Worm (Caenorhabditis elegans) whole organism, dauer: ENCODE measurements around the gene C34E10.9.

Experiments
- unc-62 ChIP-seq: sonication (generic microtip); optimal IDR thresholded peaks from 2 replicates; lab custom pipeline; 2017; ENCODE audit warnings: missing biosample characterization, missing genetic modification reagents, missing genetic modification characterization

The C34E10.9 gene

DNA sequence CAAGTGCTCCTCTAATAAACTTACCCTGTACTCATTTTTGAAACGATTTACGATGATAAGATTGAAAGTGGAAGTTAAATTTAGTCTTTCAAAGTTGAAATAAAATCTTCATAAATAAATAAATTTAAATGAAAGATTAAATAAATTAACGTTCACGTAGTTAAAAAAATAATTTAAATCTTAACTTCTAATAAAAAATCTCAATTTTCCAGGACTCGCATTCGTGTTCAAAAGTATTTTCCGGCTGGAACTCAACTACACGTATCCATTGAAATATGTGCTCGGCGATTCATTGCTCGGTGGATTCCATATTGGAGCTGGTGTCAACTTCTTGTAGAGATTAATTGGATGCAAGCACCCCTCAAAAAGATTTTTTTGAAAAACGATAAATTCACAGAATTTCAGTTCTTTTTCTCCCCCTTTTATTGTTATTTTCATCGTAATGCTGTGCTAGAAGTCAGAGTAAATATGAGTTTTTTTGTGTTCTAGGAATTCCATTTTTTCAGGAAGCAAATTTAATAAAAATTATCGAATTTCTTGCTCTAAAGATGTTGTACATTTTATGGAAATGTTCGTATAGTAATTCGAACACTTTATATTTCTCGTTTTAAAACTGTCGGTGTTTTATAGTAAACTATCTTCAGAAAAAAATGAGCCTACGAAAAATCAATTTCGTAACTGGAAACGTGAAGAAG is at the start of gene C34E10.9, which contains the start of gene hap-1:
C34E10.9 (minus strand) TSS at position 101 of the 695 bp plus-strand sequence.
hap-1 (plus strand) TSS at position 645 of the 695 bp plus-strand sequence.
- no peak for TF ChIP-seq unc-62 (GFP tag; lab: Kevin White, UChicago)

ce11 chrIII:5310940-5311339 is 47.7 kb upstream of the C34E10.9 start, which contains the start of gene pqe-1:
Gene pqe-1, plus strand, starts transcription at chrIII:5311240.
- TF ChIP-seq unc-62 (GFP tag; lab: Kevin White, UChicago): no peak

DNA sequence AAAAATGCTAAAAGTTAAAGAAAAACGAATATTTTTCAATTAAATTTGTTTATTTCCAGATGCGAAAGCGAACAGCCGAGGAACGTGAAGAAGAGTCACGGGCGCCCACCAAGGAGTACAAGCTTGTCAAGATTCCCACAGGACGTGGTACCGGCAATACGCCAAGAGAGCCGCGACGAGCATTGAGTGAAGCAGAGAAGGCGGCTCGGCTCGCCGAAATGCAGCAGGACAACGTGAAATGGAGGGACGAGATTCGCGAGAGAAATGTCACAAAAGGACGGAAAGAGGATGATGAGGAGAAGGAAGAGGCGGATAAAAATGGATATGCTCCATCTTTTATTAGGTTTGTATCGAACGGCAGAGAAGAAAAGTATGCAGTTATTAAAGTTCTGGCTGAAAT is 47.2 kb upstream of the C34E10.9 start:
- no peak for TF ChIP-seq unc-62 (GFP tag; lab: Kevin White, UChicago)

ce11 chrIII:5308278-5308677 is 45.1 kb upstream of the C34E10.9 start, which contains the start of gene mog-3:
Gene mog-3, plus strand, starts transcription at chrIII:5308596.
- no peak for TF ChIP-seq unc-62 (GFP tag; lab: Kevin White, UChicago)

- no peak for TF ChIP-seq unc-62 (GFP tag; lab: Kevin White, UChicago)
These were observed 42.5 kb upstream of the C34E10.9 start for ce11 chrIII:5305725-5306124.

DNA sequence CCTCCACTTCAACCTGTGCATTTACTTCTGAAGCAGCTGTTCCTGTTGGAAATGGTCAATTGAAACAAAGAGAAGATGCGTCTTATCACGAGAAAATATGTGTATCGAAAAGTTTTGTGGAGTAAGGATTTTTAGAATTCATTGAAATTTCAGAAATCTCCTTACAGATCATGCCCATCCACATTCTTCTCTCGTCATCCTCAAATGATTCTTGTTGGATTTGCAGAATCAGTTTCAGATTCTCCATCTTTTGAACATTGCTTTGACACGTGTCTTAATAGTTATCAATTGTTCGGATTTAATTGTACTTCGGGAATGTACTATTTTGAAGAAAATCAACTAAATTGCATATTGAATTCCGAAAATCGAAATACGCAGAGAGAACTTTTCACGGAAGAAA is 40.8 kb upstream of the C34E10.9 start:
- TF ChIP-seq unc-62 (GFP tag; lab: Kevin White, UChicago): no peak

DNA sequence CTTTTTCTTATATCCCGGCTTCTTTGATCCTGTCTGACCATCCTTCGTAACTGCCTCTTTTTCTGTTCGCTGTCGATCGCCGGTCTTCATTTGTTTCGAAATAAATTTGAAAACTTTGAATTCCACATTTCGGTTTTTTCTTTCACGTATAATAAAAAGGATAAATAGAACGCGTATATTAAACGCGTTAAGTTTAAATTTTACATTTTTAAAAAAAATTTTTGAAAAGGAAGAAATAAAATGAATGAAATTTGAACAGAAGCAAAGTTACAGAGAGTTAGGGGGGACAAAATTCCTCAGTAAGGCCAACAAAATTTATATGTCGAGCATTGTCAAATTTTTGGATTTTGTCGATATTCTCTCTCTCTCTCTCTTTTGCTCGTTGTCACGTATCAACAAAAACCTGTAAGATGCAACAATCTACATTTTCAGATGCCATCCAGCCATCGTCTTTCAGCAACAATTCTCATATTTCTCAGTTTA is 38.6 kb upstream of the C34E10.9 start, which contains the start of the genes T15B12.2 and F52C9.5:
T15B12.2 (minus strand) TSS at position 101 of the 483 bp plus-strand sequence.
F52C9.5 (plus strand) TSS at position 433 of the 483 bp plus-strand sequence.
- TF ChIP-seq unc-62 (GFP tag; lab: Kevin White, UChicago): no peak

- TF ChIP-seq unc-62 (GFP tag; lab: Kevin White, UChicago): no peak
These were observed 31.7 kb upstream of the C34E10.9 start for ce11 chrIII:5294867-5295266.

DNA sequence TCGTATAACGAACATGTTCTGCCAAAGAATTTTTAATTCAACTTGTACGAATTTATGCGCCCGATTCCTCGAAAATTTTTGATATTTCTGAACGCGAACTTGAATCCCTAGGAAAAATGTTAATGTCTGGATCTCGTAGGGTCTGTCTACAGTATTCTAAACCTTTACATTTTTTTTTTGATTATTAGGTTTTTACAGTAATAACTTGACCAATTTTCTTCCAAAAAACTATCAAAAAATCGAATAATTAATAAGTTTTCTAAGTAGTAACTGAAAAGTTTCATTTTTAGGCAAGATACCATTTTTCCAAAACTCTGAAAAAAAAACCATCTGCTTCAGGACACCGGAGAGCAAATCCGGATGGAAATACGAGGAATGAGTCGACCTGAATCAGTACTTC is 31.1 kb upstream of the C34E10.9 start:
- no peak for TF ChIP-seq unc-62 (GFP tag; lab: Kevin White, UChicago)

DNA sequence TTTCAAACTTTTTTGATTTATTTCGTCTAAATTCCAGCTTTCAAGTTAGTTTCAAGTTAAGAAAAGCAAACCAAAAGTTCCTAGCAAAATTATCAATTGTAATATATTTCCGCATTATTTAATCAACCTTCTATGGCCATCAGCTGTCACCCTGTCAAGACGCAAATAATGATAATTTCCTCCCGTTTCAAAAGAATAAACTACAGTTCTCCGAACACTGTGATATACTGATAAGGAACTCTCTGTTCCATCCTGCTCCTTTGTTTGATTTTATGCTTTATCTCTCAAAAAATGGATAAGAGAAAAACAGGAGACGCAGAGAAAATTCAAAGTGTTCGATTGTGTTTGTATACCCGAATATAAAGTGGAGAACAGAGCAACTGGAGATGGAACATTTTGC is 28.1 kb upstream of the C34E10.9 start:
- TF ChIP-seq unc-62 (GFP tag; lab: Kevin White, UChicago): no peak

ce11 chrIII:5290230-5290629 is 27.0 kb upstream of the C34E10.9 start:
- no peak for TF ChIP-seq unc-62 (GFP tag; lab: Kevin White, UChicago)

DNA sequence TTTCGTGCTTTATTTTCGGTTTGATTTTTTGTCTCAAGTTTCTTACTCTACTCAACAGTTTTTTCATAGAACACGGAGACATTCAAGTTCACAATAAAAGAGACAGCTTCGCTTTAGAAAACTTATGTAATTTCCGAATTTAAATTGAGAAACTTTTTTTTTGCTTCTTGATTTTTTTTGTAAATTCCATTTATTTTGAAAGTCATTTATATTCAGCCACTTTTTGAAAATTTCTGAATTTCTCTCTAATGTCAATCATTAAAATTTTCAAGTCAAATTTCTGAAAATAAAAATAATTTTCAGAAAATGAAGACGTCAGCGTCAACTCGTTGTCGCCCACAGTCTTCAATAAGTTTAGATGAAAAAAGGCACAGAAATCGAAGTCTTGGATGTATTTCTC is 24.7 kb upstream of the C34E10.9 start, which contains the start of gene T15B12.1:
T15B12.1 (plus strand) TSS at position 301 of the 400 bp plus-strand sequence.
- TF ChIP-seq unc-62 (GFP tag; lab: Kevin White, UChicago): no peak

DNA sequence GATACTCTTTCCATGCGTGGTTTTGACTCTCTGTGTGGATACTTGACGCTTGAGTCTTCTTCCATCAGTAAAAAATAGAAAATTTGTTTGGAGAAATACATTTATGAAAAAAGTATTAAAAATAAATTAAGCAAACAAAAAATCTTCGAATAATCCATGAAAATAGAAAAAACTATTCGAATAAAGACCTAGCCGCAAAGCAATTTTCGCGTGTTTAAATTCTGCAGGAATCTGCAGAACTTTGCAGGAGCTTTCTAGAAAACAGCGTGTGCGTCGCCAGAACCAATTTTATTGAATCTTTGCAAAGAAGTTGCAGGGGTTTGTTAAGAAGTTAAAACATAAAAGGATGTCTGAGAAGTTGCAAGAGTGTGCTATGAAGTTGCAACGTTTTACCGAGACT is 23.0 kb upstream of the C34E10.9 start, which contains the start of gene ZC395.11:
ZC395.11 (minus strand) TSS at position 101 of the 400 bp plus-strand sequence.
- TF ChIP-seq unc-62 (GFP tag; lab: Kevin White, UChicago): no peak

- TF ChIP-seq unc-62 (GFP tag; lab: Kevin White, UChicago): no peak
These were observed 22.3 kb upstream of the C34E10.9 start for ce11 chrIII:5285484-5285883.

DNA sequence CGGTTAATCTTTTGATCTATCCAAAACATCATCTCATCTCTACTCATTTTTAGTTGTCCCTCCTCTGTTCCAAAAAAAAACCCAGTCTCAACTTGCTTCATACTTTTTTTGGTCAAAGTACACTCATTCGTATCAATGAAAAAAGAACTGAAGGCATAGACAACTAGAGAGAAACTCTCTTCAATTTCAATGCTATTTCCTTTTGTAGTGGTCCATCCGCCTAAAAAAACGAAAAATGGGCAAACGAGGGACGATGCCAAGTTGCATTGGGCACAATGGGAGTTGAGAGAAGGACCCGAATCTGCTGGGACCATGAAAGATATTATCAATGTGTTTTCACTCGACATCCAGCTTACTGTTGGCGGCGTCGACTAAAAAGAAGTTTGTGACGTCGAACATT is 17.0 kb upstream of the C34E10.9 start:
- TF ChIP-seq unc-62 (GFP tag; lab: Kevin White, UChicago): no peak

- TF ChIP-seq unc-62 (GFP tag; lab: Kevin White, UChicago): no peak
These were observed 14.5 kb upstream of the C34E10.9 start, which contains the start of gene clk-1 for ce11 chrIII:5277740-5278139. Gene clk-1, plus strand, starts transcription at chrIII:5277894.
